Worm (Caenorhabditis elegans): ENCODE measurements around the gene lips-15.

Gene lips-15

ce11 chrII:12654447-12654846 lies 50.3 kb downstream of the lips-15 start, which contains the start of gene rgs-4:
Gene rgs-4 (plus strand): TSS chrII:12654747.
- TF ChIP-seq B0310.2 (tag; optimal IDR thresholded peaks at IDR 0.05) (no peak), hmg-4 (GFP tag; optimal IDR thresholded peaks at IDR 0.05) (no peak), hmbx-1 (tag; optimal IDR thresholded peaks at IDR 0.05) (no peak), tbx-11 (GFP tag; IDR thresholded peaks at IDR 0.05) (no peak), pes-1 (GFP tag; IDR thresholded peaks at IDR 0.05) (no peak), ama-1 (optimal IDR thresholded peaks at IDR 0.05) (no peak), ets-7 (tag; optimal IDR thresholded peaks at IDR 0.05) (no peak), ceh-36 (tag; optimal IDR thresholded peaks at IDR 0.05) (no peak), tbx-37 (GFP tag; conservative IDR thresholded peaks at IDR 0.05) (no peak), hnd-1 (tag; optimal IDR thresholded peaks at IDR 0.05) (no peak)

DNA sequence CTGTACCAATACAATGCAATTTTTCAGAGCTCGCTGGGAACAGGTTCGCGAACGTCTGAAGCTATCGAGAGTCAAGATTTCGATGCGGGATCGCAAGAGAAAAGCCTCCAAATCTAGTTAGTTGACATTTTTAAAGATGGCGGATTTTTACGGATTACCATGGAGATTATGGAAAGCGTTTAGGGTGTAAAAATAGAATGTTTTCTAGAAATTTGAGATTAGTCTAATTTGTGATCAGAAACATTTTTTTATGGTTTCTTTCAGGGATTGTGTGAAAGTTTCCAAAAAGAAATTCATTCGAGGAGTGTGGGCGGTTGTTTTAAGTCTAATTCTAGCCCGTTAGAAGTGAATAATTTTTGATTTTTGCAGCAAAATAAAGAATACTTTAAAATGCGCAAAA lies 51.6 kb downstream of the lips-15 start:
- no peak for TF ChIP-seq pes-1 (GFP tag; IDR thresholded peaks at IDR 0.05)
- TF ChIP-seq hmg-4 (GFP tag; optimal IDR thresholded peaks at IDR 0.05), result no peak
- TF ChIP-seq hmbx-1 (tag; optimal IDR thresholded peaks at IDR 0.05), result no peak
